Fruit fly (Drosophila melanogaster) whole organism, embryonic: ENCODE data around the gene Tom.

Experiments used
- Blimp-1 ChIP-seq: fragments of 200-800 bp; sonication (Bioruptor generic); optimal IDR thresholded peaks from 3 replicates; lab custom pipeline; 2018; ENCODE audit warnings: missing biosample characterization, missing genetic modification characterization, mild to moderate bottlenecking, moderate library complexity, missing genetic modification reagents
- CG10267 ChIP-seq: fragments of 200-800 bp; sonication (Bioruptor generic); optimal IDR thresholded peaks from 2 replicates; lab custom pipeline; 2018; ENCODE audit warnings: missing biosample characterization, mild to moderate bottlenecking, missing genetic modification characterization, moderate library complexity
- CG11247 ChIP-seq: fragments of 200-800 bp; sonication (Bioruptor generic); IDR thresholded peaks from 2 replicates; pipeline ENCODE4 v1.3.6; 2022; ENCODE audit warnings: missing biosample characterization, missing genetic modification characterization
- CG14050 ChIP-seq: fragments of 200-800 bp; sonication (Bioruptor generic); IDR thresholded peaks from 3 replicates; pipeline ENCODE4 v1.3.6; 2022; ENCODE audit warnings: missing biosample characterization, missing genetic modification characterization
- CG1603 ChIP-seq: fragments of 200-800 bp; sonication (Bioruptor generic); optimal IDR thresholded peaks from 2 replicates; lab custom pipeline; 2019; ENCODE audit warnings: missing biosample characterization, mild to moderate bottlenecking, missing genetic modification characterization, moderate library complexity
- CG16779 ChIP-seq: fragments of 200-800 bp; sonication (Bioruptor generic); IDR thresholded peaks from 2 replicates; pipeline ENCODE4 v1.3.6; 2022; ENCODE audit warnings: missing biosample characterization, missing genetic modification characterization
- CG17612 ChIP-seq: fragments of 200-800 bp; sonication (Bioruptor generic); IDR thresholded peaks from 2 replicates; pipeline ENCODE4 v1.3.6; 2022; ENCODE audit warnings: missing biosample characterization, missing genetic modification characterization
- CG2712 ChIP-seq: fragments of 200-800 bp; optimal IDR thresholded peaks from 3 replicates; lab custom pipeline; 2019; ENCODE audit warnings: missing biosample characterization, mild to moderate bottlenecking, missing genetic modification characterization, moderate library complexity
- CG31224 ChIP-seq: fragments of 200-800 bp; sonication (Bioruptor generic); IDR thresholded peaks from 2 replicates; pipeline ENCODE4 v1.3.6; 2022; ENCODE audit warnings: missing biosample characterization, missing genetic modification characterization
- CG31441 ChIP-seq: fragments of 200-800 bp; sonication (Bioruptor generic); IDR thresholded peaks from 2 replicates; pipeline ENCODE4 v1.3.6; 2022; ENCODE audit warnings: missing biosample characterization, missing genetic modification characterization
- CG3838 ChIP-seq: fragments of 200-800 bp; sonication (Bioruptor generic); optimal IDR thresholded peaks from 3 replicates; lab custom pipeline; 2016; ENCODE audit warnings: missing biosample characterization, missing genetic modification characterization
- CG6854 ChIP-seq: fragments of 200-800 bp; sonication (Bioruptor generic); optimal IDR thresholded peaks from 3 replicates; lab custom pipeline; 2017; ENCODE audit warnings: missing biosample characterization, mild to moderate bottlenecking, missing genetic modification characterization
- CG7271 ChIP-seq: fragments of 200-800 bp; sonication (Bioruptor generic); optimal IDR thresholded peaks from 2 replicates; lab custom pipeline; 2018; ENCODE audit warnings: missing biosample characterization, mild to moderate bottlenecking, missing genetic modification characterization, moderate library complexity
- CG7372 ChIP-seq: fragments of 200-800 bp; sonication (Bioruptor generic); IDR thresholded peaks from 2 replicates; pipeline ENCODE4 v1.3.6; 2022; ENCODE audit warnings: missing biosample characterization, missing genetic modification characterization
- CG7928 ChIP-seq: fragments of 200-800 bp; sonication (Bioruptor generic); optimal IDR thresholded peaks from 2 replicates; lab custom pipeline; 2017; ENCODE audit warnings: missing biosample characterization, mild to moderate bottlenecking, missing genetic modification characterization
- CG9876 ChIP-seq: fragments of 200-800 bp; sonication (Bioruptor generic); optimal IDR thresholded peaks from 2 replicates; lab custom pipeline; 2016; ENCODE audit warnings: missing biosample characterization, missing genetic modification characterization
- Camta ChIP-seq: fragments of 200-800 bp; sonication (Bioruptor generic); optimal IDR thresholded peaks from 2 replicates; lab custom pipeline; 2016; ENCODE audit warnings: missing biosample characterization, missing genetic modification characterization
- Doc2 ChIP-seq: fragments of 200-800 bp; sonication (Bioruptor generic); IDR thresholded peaks from 2 replicates; pipeline ENCODE4 v1.3.6; 2022; ENCODE audit warnings: missing biosample characterization, missing genetic modification characterization
- GATAe ChIP-seq: fragments of 200-800 bp; sonication (Bioruptor generic); conservative IDR thresholded peaks from 2 replicates; pipeline ENCODE4 v1.3.6; 2022; ENCODE audit warnings: missing biosample characterization, missing genetic modification characterization
- HHEX ChIP-seq: fragments of 200-800 bp; sonication (Bioruptor generic); optimal IDR thresholded peaks from 3 replicates; lab custom pipeline; 2017; ENCODE audit warnings: missing biosample characterization, mild to moderate bottlenecking, missing genetic modification characterization, missing genetic modification reagents
- Med ChIP-seq: fragments of 200-800 bp; sonication (Bioruptor generic); peaks from one replicate; lab custom pipeline; 2016; ENCODE audit warnings: missing biosample characterization, missing genetic modification characterization, mild to moderate bottlenecking, inconsistent platforms, moderate library complexity
- NK7.1 ChIP-seq: fragments of 200-800 bp; sonication (Bioruptor generic); optimal IDR thresholded peaks from 3 replicates; lab custom pipeline; 2016; ENCODE audit warnings: missing biosample characterization, missing genetic modification characterization
- Taf1 ChIP-seq: fragments of 200-800 bp; sonication (Bioruptor generic); IDR thresholded peaks from 2 replicates; pipeline ENCODE4 v1.3.6; 2022; ENCODE audit warnings: missing biosample characterization, missing genetic modification characterization
- Tbp ChIP-seq: fragments of >200 bp; optimal IDR thresholded peaks from 2 replicates; lab custom pipeline; 2018; ENCODE audit warnings: missing biosample characterization, missing genetic modification characterization
- Vsx1 ChIP-seq: fragments of 200-800 bp; sonication (Bioruptor generic); optimal IDR thresholded peaks from 2 replicates; lab custom pipeline; 2017; ENCODE audit warnings: missing biosample characterization, mild to moderate bottlenecking, missing genetic modification characterization, missing genetic modification reagents
- Xbp1 ChIP-seq: fragments of 200-800 bp; sonication (Bioruptor generic); optimal IDR thresholded peaks from 3 replicates; lab custom pipeline; 2016; ENCODE audit warnings: missing biosample characterization, mild to moderate bottlenecking, missing genetic modification characterization
- ato ChIP-seq: fragments of 200-800 bp; sonication (Bioruptor generic); IDR thresholded peaks from 2 replicates; pipeline ENCODE4 v1.3.6; 2022; ENCODE audit warnings: missing biosample characterization, missing genetic modification characterization; ENCODE audit not compliant: partially characterized antibody
- bbx ChIP-seq: fragments of 200-800 bp; sonication (Bioruptor generic); IDR thresholded peaks from 2 replicates; pipeline ENCODE4 v1.3.6; 2022; ENCODE audit warnings: missing biosample characterization, missing genetic modification characterization; ENCODE audit not compliant: partially characterized antibody
- btn ChIP-seq: fragments of 200-800 bp; sonication (Bioruptor generic); optimal IDR thresholded peaks from 2 replicates; lab custom pipeline; 2016; ENCODE audit warnings: missing biosample characterization, missing genetic modification characterization
- ci ChIP-seq: fragments of 200-800 bp; sonication (Bioruptor generic); IDR thresholded peaks from 3 replicates; pipeline ENCODE4 v1.3.6; 2022; ENCODE audit warnings: missing biosample characterization, missing genetic modification characterization
- dysf ChIP-seq: fragments of 200-800 bp; sonication (Bioruptor generic); IDR thresholded peaks from 3 replicates; pipeline ENCODE4 v1.3.6; 2022; ENCODE audit warnings: missing biosample characterization, missing genetic modification characterization
- ems ChIP-seq: fragments of 200-800 bp; sonication (Bioruptor generic); optimal IDR thresholded peaks from 3 replicates; lab custom pipeline; 2016; ENCODE audit warnings: missing biosample characterization, missing genetic modification characterization
- en ChIP-seq: fragments of 200-800 bp; sonication (Bioruptor generic); optimal IDR thresholded peaks from 2 replicates; lab custom pipeline; 2016; ENCODE audit warnings: missing biosample characterization, missing genetic modification characterization
- gcm ChIP-seq: fragments of 200-800 bp; sonication (Bioruptor generic); optimal IDR thresholded peaks from 2 replicates; lab custom pipeline; 2019; ENCODE audit warnings: missing biosample characterization, mild to moderate bottlenecking, missing genetic modification characterization, moderate library complexity
- inv ChIP-seq: fragments of 200-800 bp; sonication (Bioruptor generic); IDR thresholded peaks from 2 replicates; pipeline ENCODE4 v1.3.6; 2022; ENCODE audit warnings: missing biosample characterization, missing genetic modification characterization; ENCODE audit not compliant: partially characterized antibody
- jing ChIP-seq: fragments of 200-800 bp; sonication (Bioruptor generic); optimal IDR thresholded peaks from 2 replicates; lab custom pipeline; 2018; ENCODE audit warnings: missing biosample characterization, mild to moderate bottlenecking, missing genetic modification characterization
- lab ChIP-seq: fragments of 200-800 bp; sonication (Bioruptor generic); optimal IDR thresholded peaks from 3 replicates; lab custom pipeline; 2017; ENCODE audit warnings: missing biosample characterization, missing genetic modification characterization, mild to moderate bottlenecking, moderate library complexity, missing genetic modification reagents
- lola ChIP-seq, 3 experiments: fragments of >200 bp in 2 of 3; fragments of 200-800 bp in 1 of 3; sonication (Bioruptor generic) in 1 of 3; optimal IDR thresholded peaks; 2 replicates each; lab custom pipeline; 2017 to 2019; ENCODE audit warnings: missing biosample characterization in 3 of 3, missing genetic modification characterization in 3 of 3, mild to moderate bottlenecking in 1 of 3, moderate library complexity in 1 of 3
- nau ChIP-seq: fragments of 200-800 bp; sonication (Bioruptor generic); optimal IDR thresholded peaks from 3 replicates; lab custom pipeline; 2017; ENCODE audit warnings: missing biosample characterization, mild to moderate bottlenecking, missing genetic modification characterization, missing genetic modification reagents
- nerfin-1 ChIP-seq: fragments of 200-800 bp; sonication (Bioruptor generic); optimal IDR thresholded peaks from 3 replicates; lab custom pipeline; 2019; ENCODE audit warnings: missing biosample characterization, mild to moderate bottlenecking, missing genetic modification characterization, moderate library complexity
- pum ChIP-seq: fragments of 200-800 bp; sonication (Bioruptor generic); optimal IDR thresholded peaks from 2 replicates; lab custom pipeline; 2016; ENCODE audit warnings: missing biosample characterization, missing genetic modification characterization
- ranshi ChIP-seq: fragments of 200-800 bp; sonication (Bioruptor generic); IDR thresholded peaks from 2 replicates; pipeline ENCODE4 v1.3.6; 2022; ENCODE audit warnings: missing biosample characterization, missing genetic modification characterization
- scrt ChIP-seq: fragments of 200-800 bp; sonication (Bioruptor generic); optimal IDR thresholded peaks from 2 replicates; lab custom pipeline; 2018; ENCODE audit warnings: missing biosample characterization, mild to moderate bottlenecking, missing genetic modification characterization, moderate library complexity
- shn ChIP-seq: fragments of 200-800 bp; sonication (Bioruptor generic); optimal IDR thresholded peaks from 3 replicates; lab custom pipeline; 2016; ENCODE audit warnings: missing biosample characterization, missing genetic modification characterization
- sqz ChIP-seq: fragments of 200-800 bp; sonication (Bioruptor generic); optimal IDR thresholded peaks from 3 replicates; lab custom pipeline; 2018; ENCODE audit warnings: missing biosample characterization, mild to moderate bottlenecking, missing genetic modification characterization
- tgo ChIP-seq: fragments of 200-800 bp; sonication (Bioruptor generic); IDR thresholded peaks from 3 replicates; pipeline ENCODE4 v1.3.6; 2022; ENCODE audit warnings: missing biosample characterization, missing genetic modification characterization
- tll ChIP-seq, 2 experiments: fragments of 200-800 bp in 1 of 2; fragments of >200 bp in 1 of 2; sonication (Bioruptor generic) in 1 of 2; optimal IDR thresholded peaks; 2 replicates each; lab custom pipeline; 2017 to 2019; ENCODE audit warnings: missing biosample characterization in 2 of 2, missing genetic modification characterization in 2 of 2, mild to moderate bottlenecking in 1 of 2, moderate library complexity in 1 of 2
- vfl ChIP-seq: fragments of 200-800 bp; sonication (Bioruptor generic); optimal IDR thresholded peaks from 2 replicates; lab custom pipeline; 2016; ENCODE audit warnings: missing biosample characterization, missing genetic modification characterization
- wek ChIP-seq: fragments of 200-800 bp; sonication (Bioruptor generic); optimal IDR thresholded peaks from 3 replicates; lab custom pipeline; 2018; ENCODE audit warnings: missing biosample characterization, mild to moderate bottlenecking, missing genetic modification characterization, moderate library complexity

Gene Tom

dm6 chr3L:14999284-15000019, 30.3 kb downstream of the Tom start, which contains the start of the genes mRpL39 and Prosbeta2 (continued):
- TF ChIP-seq CG6854 (GFP tag; lab: Kevin White, UChicago) = no peak
- no peak for TF ChIP-seq jing (GFP tag; lab: Kevin White, UChicago)
- no peak for TF ChIP-seq pum (GFP tag; lab: Kevin White, UChicago)
- peak; percentile 77 for TF ChIP-seq dysf (GFP tag; lab: Robert Waterston, UW)
- TF ChIP-seq CG1603 (tag; lab: Kevin White, UChicago) = no peak
- TF ChIP-seq CG10267 (tag; lab: Kevin White, UChicago) = peak; percentile 76
- no peak for TF ChIP-seq lola (GFP tag; optimal IDR thresholded peaks at IDR 0.05; lab: Kevin White, UChicago)
- TF ChIP-seq ems (GFP tag; lab: Kevin White, UChicago) = no peak
- peak; percentile 69 for TF ChIP-seq wek
- TF ChIP-seq en (GFP tag; lab: Kevin White, UChicago) = no peak
- no peak for TF ChIP-seq Vsx1
- peak; percentile 23; the same call in 1 of the 3 replicates for TF ChIP-seq CG14050 (GFP tag; lab: Robert Waterston, UW)
- TF ChIP-seq lab = peak; percentile 73
- no peak for TF ChIP-seq sqz (GFP tag; lab: Kevin White, UChicago)
- peak; percentile 47; the same call in 1 of the 2 replicates for TF ChIP-seq CG11247 (GFP tag; lab: Robert Waterston, UW)
- no peak for TF ChIP-seq nerfin-1
- no peak for TF ChIP-seq CG16779 (GFP tag; lab: Robert Waterston, UW)
- TF ChIP-seq CG9876 = no peak
- no peak for TF ChIP-seq btn (GFP tag; lab: Kevin White, UChicago)
- peak; percentile 67; the same call in 1 of the 2 replicates for TF ChIP-seq ranshi
- peak; percentile 86 for TF ChIP-seq bbx
- TF ChIP-seq CG7372 (GFP tag; lab: Robert Waterston, UW) = peak; percentile 47
- TF ChIP-seq CG31224 (GFP tag; lab: Robert Waterston, UW) = no peak; the same call in 1 of the 2 replicates
- no peak for TF ChIP-seq Doc2 (GFP tag; lab: Robert Waterston, UW)
- TF ChIP-seq Med = peak; percentile 12
- TF ChIP-seq CG7928 (GFP tag; lab: Kevin White, UChicago) = peak; percentile 92
- TF ChIP-seq Camta = no peak
- peak; percentile 69 for TF ChIP-seq Blimp-1
- no peak for TF ChIP-seq Xbp1
- TF ChIP-seq scrt = peak; percentile 59
- no peak for TF ChIP-seq Tbp (GFP tag; lab: Kevin White, UChicago)
- TF ChIP-seq CG17612 (GFP tag; lab: Robert Waterston, UW) = no peak
- TF ChIP-seq CG3838 (GFP tag; lab: Kevin White, UChicago) = no peak
- TF ChIP-seq nau (GFP tag; lab: Kevin White, UChicago) = no peak
- no peak for TF ChIP-seq shn (GFP tag; lab: Kevin White, UChicago)
- TF ChIP-seq Taf1 (GFP tag; lab: Robert Waterston, UW) = no peak
- no peak for TF ChIP-seq CG7271
- TF ChIP-seq CG31441 (GFP tag; lab: Robert Waterston, UW) = peak; percentile 87
- TF ChIP-seq ato (GFP tag; lab: Robert Waterston, UW) = peak; percentile 86
- TF ChIP-seq NK7.1 (GFP tag; lab: Kevin White, UChicago) = no peak
- peak; percentile 91 for TF ChIP-seq inv (GFP tag; lab: Robert Waterston, UW)
- peak; percentile 37 for TF ChIP-seq gcm (GFP tag; lab: Kevin White, UChicago)
- TF ChIP-seq HHEX (GFP tag; lab: Kevin White, UChicago) = no peak
- peak; percentile 84 for TF ChIP-seq CG2712 (tag; lab: Kevin White, UChicago)
- TF ChIP-seq GATAe (GFP tag; lab: Robert Waterston, UW) = no peak
- TF ChIP-seq vfl (GFP tag; lab: Kevin White, UChicago) = no peak
- TF ChIP-seq tll (GFP tag; optimal IDR thresholded peaks at IDR 0.05; lab: Kevin White, UChicago) = no peak
- peak; percentile 10; the same call in 1 of the 3 replicates for TF ChIP-seq ci (GFP tag; lab: Robert Waterston, UW)
- TF ChIP-seq tgo (GFP tag; lab: Robert Waterston, UW) = peak; percentile 77
